Worm (Caenorhabditis elegans) whole organism, late embryonic: ENCODE results near the gene pus-1.

Source experiments
- ceh-19 ChIP-seq: fragments of 200-800 bp; sonication (Bioruptor generic); optimal IDR thresholded peaks from 2 replicates; lab custom pipeline; 2018; ENCODE audit warnings: mild to moderate bottlenecking, missing genetic modification characterization, missing compliant biosample characterization
- unc-86 ChIP-seq: sonication (generic microtip); optimal IDR thresholded peaks from 2 replicates; lab custom pipeline; 2016; ENCODE audit warnings: missing genetic modification characterization, missing compliant biosample characterization

DNA sequence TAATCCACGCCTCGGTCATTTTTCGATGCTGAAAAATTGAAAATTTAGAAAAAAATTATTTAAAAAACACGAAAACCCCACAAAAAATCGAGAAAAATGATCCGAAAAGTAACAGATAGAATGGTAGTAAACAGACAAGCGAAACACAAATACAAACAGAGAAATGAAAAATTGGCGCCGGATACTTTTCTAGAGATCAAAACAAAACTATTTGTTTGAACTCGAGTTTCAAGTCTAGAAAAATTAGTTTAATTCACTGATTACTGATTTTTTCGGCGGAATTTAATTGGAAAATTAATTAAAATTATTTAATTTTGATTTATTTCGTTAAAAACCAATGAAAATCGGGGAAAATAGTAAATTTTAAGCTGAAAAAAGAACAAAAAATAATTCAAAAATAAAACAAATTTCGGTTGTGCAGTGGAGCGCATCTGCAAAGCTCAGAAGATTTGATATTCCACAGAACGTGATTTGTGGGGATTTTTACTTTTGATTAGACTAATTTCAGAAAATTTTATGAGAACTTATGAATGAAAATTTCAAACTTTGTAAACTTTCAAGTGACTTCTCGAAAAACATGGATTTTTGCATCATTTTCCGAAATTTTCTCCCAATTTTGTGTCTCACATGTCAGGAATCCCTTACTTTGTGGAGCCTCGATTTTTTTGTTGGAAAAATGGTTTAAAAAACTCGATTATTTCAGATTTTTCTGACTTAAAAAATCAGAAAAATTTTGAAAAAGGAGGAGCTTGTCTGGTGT lies 48.3 kb downstream of the pus-1 start, which contains the start of gene gyg-2:
- no peak for TF ChIP-seq unc-86 (tag; lab: Kevin White, UChicago)
- no peak for TF ChIP-seq ceh-19 (GFP tag; lab: Kevin White, UChicago)
